Fruit fly (Drosophila melanogaster) whole organism: ENCODE results near the gene CG3702.

ENCODE experiments used
- CG8478 ChIP-seq: fragments of >200 bp; optimal IDR thresholded peaks from 2 replicates; lab custom pipeline; 2018; ENCODE audit warnings: inconsistent platforms
- Dll ChIP-seq: fragments of >200 bp; optimal IDR thresholded peaks from 2 replicates; lab custom pipeline; 2017
- EcR ChIP-seq, 2 experiments: fragments of >200 bp; optimal IDR thresholded peaks; 2 replicates each; lab custom pipeline; 2017; ENCODE audit warnings: missing biosample characterization in 2 of 2, missing genetic modification characterization in 2 of 2, missing genetic modification reagents in 2 of 2
- pan ChIP-seq: fragments of >200 bp; optimal IDR thresholded peaks from 2 replicates; lab custom pipeline; 2017
- psq ChIP-seq: fragments of >200 bp; optimal IDR thresholded peaks from 2 replicates; lab custom pipeline; 2017
- usp ChIP-seq: fragments of >200 bp; optimal IDR thresholded peaks from 2 replicates; lab custom pipeline; 2017; ENCODE audit warnings: missing biosample characterization, missing genetic modification characterization, mixed read lengths

CG3702 gene

DNA sequence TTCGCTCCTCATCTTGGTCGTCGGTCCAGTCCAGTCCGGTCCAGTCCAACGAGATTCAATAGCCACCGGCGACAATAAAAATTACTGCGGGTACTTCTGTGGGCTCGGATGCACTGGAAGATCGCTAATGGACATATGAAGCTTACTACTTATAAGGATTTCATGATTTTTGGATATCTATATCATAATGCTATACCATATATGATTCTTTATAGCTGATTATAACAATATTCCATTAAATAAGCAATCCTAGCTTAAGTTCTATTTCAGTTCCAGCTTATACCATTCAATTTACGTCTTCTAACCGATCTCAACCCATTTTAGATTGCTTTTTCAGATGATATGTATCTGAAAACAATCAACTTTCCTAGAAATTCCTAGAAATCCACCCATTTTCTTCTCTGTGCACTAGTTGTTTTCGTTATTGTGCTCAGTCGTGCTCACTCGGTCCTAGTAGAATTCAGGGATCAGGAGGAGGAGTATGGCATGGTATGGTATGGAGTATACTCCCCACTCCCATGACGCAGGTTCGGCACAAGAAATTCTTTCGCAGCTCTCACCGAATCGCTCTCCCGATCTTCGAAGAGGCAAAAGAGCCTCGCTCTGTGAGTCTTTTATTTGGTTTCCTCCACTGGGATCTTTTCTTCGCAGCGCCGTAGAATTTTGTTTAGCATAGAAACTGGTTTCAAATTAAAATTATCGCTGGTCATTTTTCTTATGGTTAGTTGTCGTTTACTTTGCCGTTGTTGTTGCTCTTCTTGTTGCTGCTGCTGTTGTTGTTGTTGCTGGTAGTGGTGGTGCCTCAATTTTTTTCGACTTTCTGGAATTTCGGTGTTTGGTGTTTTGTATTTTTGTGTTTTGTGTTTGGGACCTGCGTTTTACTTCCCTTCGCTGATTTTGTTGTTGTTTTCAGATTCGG lies 4.6 kb downstream of the CG3702 start:
- no peak for TF ChIP-seq EcR (GFP tag; optimal IDR thresholded peaks at IDR 0.05; lab: Kevin White, UChicago)
- no peak for TF ChIP-seq usp (GFP tag; lab: Kevin White, UChicago)
- TF ChIP-seq pan: no peak
- no peak for TF ChIP-seq psq (lab: Kevin White, UChicago)
- TF ChIP-seq CG8478 (lab: Kevin White, UChicago): no peak
- no peak for TF ChIP-seq Dll (lab: Kevin White, UChicago)

DNA sequence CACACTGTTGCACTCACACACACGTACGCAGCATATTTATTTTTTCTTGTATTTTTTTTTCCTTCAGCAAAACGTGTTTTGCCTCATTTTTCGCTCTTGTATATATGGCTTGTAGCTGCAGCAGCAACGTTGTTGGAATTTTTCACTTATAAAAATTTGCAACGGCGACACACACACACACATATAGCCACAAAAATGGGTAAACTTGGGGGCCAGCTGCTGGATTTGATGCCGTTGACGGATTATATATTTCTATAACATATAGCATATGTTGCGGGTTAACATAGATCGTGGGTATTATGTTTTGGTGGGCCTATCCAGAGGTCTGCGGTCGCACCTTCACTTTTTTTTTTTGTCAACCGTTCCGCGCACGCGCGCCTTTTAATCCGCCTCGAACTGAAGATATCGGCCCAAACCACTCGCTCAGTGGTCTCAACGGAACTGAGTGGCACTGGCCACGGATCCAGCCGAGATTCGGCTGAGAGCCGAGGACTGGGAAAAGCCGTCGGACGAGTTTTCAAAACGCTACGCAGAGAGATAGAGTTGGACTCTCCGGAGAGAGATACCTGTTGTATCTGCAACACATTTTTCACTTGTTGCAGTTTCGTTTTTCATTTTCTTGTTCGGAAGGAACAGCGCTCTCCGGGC lies 5.4 kb downstream of the CG3702 start, which contains the start of gene ft:
ft (minus strand) TSS at position 443 of the 648 bp plus-strand sequence.
- TF ChIP-seq EcR (GFP tag; optimal IDR thresholded peaks at IDR 0.05; lab: Kevin White, UChicago): no peak
- TF ChIP-seq usp (GFP tag; lab: Kevin White, UChicago): no peak
- no peak for TF ChIP-seq CG8478 (lab: Kevin White, UChicago)

DNA sequence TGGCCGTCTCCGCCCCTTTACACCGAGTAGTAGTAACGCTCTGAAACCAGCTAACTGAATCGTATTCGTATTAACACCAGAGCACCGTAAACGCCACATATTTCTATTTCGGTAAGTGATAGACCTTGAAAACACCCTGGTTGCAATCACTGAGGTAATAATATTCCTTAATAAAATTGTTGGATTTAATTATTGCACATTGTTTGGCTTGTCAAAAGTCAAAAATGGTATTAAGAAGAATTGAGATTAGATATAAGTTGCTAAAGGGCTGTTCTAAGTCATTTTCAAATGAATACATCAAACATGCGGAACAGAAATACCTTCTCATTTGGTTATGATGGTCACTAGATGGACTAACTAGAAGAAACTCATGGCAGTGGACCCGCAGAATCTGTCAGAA lies 8.1 kb downstream of the CG3702 start:
- no peak for TF ChIP-seq pan

DNA sequence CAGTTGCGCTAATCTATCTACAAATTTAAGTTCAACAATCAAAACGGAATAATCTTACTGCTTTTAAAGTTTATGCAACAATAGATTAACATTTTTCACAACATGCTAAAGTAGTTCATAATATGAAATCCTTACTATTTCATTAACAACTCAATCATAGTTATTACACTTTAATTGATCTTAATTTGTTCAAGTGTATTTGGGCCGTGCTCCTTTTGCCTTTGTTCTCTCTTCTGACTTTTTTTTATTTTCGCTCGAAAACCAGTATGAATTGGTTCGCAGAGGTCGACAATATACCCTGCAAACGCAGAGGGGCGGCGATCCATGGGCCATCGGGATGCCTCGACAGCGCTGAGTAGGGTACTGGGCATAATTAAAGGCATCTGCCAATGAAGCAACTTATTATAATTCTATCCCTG lies 15.6 kb downstream of the CG3702 start:
- TF ChIP-seq pan (no peak), psq (lab: Kevin White, UChicago) (no peak), Dll (lab: Kevin White, UChicago) (no peak), CG8478 (lab: Kevin White, UChicago) (no peak)

DNA sequence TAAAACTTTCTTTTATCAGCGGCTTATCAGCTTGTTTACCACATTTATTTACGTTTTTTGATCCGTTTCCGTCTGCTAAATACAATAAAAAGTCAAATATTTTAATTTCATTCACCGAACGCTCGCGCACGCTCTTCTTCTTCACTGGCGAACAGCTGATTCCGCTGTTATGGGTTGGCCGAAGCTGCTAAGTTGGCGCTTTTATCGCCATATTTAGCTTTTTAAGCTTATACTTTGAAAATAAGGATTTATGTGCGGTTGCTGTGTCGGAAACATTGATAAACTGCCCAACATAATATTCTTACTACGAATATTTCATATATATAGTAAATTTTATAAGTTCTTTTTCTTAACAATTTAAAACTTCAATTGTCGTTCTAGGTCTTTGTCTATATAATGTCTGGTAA lies 29.0 kb downstream of the CG3702 start, which contains the start of gene Naprt:
Naprt (minus strand) TSS at position 159 of the 407 bp plus-strand sequence.
- TF ChIP-seq EcR (GFP tag; optimal IDR thresholded peaks at IDR 0.05; lab: Kevin White, UChicago) (no peak), usp (GFP tag; lab: Kevin White, UChicago) (no peak), Dll (lab: Kevin White, UChicago) (no peak), pan (no peak), psq (lab: Kevin White, UChicago) (no peak), CG8478 (lab: Kevin White, UChicago) (no peak)

DNA sequence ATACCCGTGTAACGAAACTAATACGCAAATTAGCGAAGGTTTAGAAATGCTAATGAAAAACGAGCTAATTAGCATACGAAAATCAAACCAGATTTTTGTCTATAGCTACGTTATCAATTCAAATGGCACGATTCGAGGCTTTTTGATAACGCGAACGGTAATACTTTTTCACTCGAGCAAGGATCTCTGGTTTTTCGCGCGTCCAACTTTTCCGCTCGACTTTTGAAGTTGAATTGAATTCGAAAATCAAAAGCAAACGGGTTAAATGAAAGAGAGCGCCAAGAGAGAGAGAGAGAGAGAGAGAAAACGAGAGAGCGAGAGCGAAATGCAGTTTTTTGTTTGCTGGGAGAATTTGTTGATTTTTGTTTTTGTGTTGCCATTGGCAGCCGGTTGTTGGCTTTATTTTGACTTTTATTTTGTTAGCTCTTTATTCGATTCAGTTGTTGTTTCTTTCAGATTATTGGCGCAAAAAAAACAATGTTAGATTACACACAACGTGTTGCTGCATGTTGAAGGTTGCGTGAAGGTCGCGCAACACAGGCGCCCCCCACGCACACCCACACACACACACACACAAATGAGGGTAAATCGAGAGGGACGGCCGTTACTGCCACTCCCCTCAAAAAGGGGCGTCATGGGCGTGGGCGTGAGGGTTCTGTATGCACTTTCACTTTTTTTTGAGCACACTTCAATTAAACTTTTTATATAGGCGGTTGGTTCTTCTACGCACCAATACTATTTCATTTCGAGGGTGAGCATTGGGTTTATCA lies 29.6 kb downstream of the CG3702 start:
- TF ChIP-seq CG8478 (lab: Kevin White, UChicago) (no peak), usp (GFP tag; lab: Kevin White, UChicago) (no peak), Dll (lab: Kevin White, UChicago) (no peak), pan (no peak), psq (lab: Kevin White, UChicago) (no peak), EcR (GFP tag; optimal IDR thresholded peaks at IDR 0.05; lab: Kevin White, UChicago) (no peak)

DNA sequence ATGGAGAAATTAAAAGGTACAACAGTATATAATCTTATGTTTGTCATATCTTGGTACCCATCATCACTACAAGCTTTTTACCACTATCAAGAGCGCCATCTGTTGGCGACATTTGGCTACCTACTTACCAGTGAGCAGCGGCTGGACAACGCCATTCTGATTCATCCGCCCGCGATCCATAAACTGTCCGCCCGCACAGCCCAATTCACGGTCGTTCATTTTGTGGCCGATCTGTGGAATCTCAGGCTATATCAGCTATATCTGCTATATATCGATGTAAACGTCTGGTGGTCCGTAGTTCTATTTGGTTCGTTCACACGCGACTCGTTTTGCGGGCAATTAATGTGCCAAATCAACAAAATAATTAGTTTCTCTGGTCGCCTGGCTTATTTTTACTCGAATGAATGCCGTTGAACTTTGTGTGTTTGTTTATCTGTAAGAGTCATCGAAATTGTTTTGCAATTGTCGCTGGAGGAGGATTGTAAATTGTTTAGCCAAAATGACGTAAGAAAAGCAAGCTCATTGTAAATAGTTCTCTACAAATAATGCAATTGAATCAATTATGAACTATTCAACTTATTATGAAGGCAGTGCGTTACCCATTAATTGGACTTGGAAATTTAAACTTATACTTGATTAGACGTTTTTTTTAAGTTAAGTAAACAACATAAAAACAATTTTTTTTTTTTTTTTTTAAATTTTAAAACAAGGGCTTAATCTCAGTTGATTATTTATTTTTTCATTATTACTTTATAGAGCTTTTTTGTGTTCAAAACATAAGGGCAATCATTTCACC lies 30.4 kb downstream of the CG3702 start:
- no peak for TF ChIP-seq Dll (lab: Kevin White, UChicago)
- TF ChIP-seq psq (lab: Kevin White, UChicago): no peak
- TF ChIP-seq usp (GFP tag; lab: Kevin White, UChicago): no peak
- TF ChIP-seq pan: no peak
- no peak for TF ChIP-seq EcR (GFP tag; optimal IDR thresholded peaks at IDR 0.05; lab: Kevin White, UChicago)
- no peak for TF ChIP-seq CG8478 (lab: Kevin White, UChicago)

DNA sequence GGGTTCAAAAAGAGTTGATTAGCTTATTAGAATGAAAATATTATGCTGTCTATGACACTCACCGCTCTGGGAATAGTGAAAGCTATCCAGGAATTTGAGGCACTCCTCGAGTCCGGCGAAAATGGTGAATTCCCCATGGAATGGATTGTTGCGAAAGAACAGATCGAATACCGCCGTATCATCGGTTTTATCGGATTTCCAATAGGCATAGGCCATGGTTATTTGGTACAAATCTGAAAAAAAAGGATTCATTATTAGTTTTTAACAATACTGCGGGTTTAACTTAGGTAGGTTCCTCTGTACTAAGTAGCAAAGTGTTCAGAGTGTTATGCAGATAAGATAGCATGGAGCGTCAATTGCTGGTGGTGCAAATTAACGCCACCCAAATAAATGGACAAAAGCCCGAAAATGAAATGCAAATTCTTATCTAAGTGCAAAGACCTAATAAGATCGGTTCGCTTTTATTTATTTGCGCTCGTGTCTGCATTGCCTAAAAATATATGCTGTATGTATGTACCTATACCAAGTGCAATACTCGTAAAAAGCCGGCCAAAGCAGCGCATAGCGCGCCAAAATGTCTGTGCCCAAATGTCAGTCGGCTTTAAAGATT lies 31.1 kb downstream of the CG3702 start:
- TF ChIP-seq pan: no peak
- no peak for TF ChIP-seq psq (lab: Kevin White, UChicago)
- no peak for TF ChIP-seq CG8478 (lab: Kevin White, UChicago)
- no peak for TF ChIP-seq usp (GFP tag; lab: Kevin White, UChicago)
- TF ChIP-seq EcR (GFP tag; optimal IDR thresholded peaks at IDR 0.05; lab: Kevin White, UChicago): no peak
- TF ChIP-seq Dll (lab: Kevin White, UChicago): no peak

DNA sequence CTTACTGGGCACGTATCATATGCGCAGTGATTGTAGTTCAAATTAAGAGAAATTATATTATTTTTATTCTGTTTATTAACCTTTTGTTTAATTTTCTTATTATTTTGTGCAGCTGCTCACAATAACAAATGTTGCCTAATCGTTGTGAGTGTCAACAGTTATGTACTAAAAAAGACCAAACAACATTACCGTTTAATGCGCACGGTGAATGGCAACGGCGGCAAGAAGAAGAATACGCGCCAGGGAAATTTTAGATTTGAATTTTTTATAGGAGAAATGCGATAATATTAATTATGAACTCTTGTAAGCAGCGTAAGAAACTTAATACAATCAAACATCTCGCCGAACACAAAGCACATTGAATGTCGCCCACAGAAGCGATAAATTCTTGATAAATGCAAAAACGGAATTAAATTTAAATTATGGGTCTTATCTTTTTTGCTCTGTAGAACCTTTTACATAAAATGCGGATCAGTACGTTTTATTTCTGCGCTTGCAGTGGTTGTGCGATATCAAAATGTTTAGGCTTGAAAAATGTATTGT lies 39.2 kb downstream of the CG3702 start, which contains the start of the genes Tbcc and lectin-24Db:
Tbcc (minus strand) TSS at position 163 of the 543 bp plus-strand sequence.
lectin-24Db (plus strand) TSS at position 493 of the 543 bp plus-strand sequence.
- no peak for TF ChIP-seq usp (GFP tag; lab: Kevin White, UChicago)

DNA sequence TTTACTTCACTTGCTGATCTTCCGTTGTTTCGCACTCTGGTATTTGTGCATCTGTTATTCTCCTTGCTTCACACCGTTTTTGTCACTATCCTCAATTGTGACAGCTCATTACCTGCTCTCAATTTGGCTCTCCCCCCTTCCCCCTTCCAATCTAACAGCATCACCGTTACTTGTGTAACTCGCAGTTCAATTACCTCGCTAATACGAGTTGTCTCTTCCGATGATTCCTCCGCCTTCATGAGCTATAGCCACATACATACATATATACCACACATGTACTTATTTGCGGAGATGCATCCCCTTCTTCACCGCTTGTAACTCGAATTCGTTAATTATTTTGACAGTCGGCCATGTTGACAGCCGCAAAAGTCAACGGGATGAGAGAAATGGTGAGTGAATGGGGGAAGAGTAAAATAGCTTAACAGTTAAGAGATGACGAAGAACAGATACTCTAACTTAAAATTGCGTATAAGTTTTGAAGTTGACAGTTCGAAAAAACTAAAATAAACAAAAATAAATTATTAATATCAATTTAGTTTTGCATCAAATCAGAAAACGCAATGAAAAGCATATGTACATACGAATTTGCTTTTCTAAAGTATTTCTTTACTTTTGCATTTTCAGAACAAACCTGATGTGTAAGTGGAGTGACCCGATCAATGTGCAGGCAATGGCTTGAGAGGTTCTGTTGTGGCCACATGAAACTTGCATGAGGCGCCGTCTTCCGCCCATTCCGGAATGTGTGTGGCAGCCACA lies 41.5 kb downstream of the CG3702 start:
- TF ChIP-seq psq (lab: Kevin White, UChicago): no peak
- no peak for TF ChIP-seq pan
- TF ChIP-seq CG8478 (lab: Kevin White, UChicago): no peak
- TF ChIP-seq EcR (GFP tag; optimal IDR thresholded peaks at IDR 0.05; lab: Kevin White, UChicago): no peak
- no peak for TF ChIP-seq usp (GFP tag; lab: Kevin White, UChicago)
- no peak for TF ChIP-seq Dll (lab: Kevin White, UChicago)
